Fruit fly (Drosophila melanogaster): ENCODE results near the gene CG11334.

DNA sequence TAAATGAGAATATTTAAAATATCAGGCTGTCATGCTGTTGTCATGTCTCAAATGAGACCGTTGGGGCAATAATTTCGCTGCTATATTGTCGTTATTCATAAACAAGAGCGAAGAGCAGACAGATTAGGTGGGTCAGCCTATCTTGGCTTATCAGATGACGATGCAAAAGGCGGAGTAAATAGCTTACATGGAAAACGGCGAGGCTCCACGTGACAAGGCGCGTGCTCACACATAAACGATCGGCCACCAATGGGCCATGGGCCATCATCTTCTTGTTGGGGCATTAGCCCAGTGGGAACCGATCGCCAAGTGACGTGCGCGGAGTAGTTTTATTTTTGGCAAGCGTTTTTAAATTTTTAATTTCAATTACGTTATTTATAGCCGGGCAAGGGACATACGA, 1.6 kb downstream of the CG11334 start:
- TF ChIP-seq toe (GFP tag; optimal IDR thresholded peaks at IDR 0.05) = no peak
- no peak for TF ChIP-seq kay (GFP tag; ENCODE audit: borderline replicate concordance)
- TF ChIP-seq cic (GFP tag; optimal IDR thresholded peaks at IDR 0.05) = no peak
- TF ChIP-seq CG7101 (tag; optimal IDR thresholded peaks at IDR 0.05) = no peak
- TF ChIP-seq pad (GFP tag; optimal IDR thresholded peaks at IDR 0.05) = no peak
- no peak for TF ChIP-seq ovo (GFP tag; optimal IDR thresholded peaks at IDR 0.05)
- no peak for TF ChIP-seq Hr96 (GFP tag; optimal IDR thresholded peaks at IDR 0.05)
- TF ChIP-seq CG12768 (GFP tag; optimal IDR thresholded peaks at IDR 0.05) = no peak
- TF ChIP-seq tj (GFP tag; optimal IDR thresholded peaks at IDR 0.05) = no peak
- TF ChIP-seq cnc (optimal IDR thresholded peaks at IDR 0.05) = peak in 1 of 2 experiments; percentile 48
